ENCODE assay signal across 3 worm cellular contexts in the genomic region with DNA sequence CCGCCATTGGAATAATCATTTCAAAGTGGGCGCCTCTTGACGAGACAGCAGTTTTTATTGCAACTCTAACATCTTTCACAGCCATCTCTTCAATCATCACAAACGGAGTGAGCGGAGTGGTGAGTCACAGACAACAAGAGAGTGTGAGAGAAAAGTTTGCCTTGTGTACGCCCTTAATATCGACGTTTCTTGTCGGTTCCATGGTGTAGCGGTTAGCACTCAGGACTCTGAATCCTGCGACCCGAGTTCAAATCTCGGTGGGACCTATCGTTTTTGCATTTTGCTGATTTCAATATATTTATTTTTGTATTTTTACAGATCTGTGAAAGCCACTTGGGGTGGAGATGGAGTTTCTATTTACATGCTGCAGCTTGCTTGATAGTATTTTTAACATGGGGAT.
TF ChIP-seq lines count a peak whose summit lies in the region.

No protein-coding gene starts in this region.

TF ChIP-seq in whole organism, L2 larva, 48 proteins besides CTCF, POLR2A, EP300 and RAD21 (continued from another document):
- TF ChIP-seq crh-2 (tag; optimal IDR thresholded peaks at IDR 0.05; lab: Kevin White, UChicago) (peak; percentile 69), nhr-11 (tag; optimal IDR thresholded peaks at IDR 0.05; lab: Kevin White, UChicago) (no peak), R02D3.7 (tag; optimal IDR thresholded peaks at IDR 0.05; lab: Kevin White, UChicago) (no peak), fos-1 (tag; optimal IDR thresholded peaks at IDR 0.05; lab: Kevin White, UChicago) (peak; percentile 55), C34F6.9 (tag; optimal IDR thresholded peaks at IDR 0.05; lab: Kevin White, UChicago) (peak; percentile 48), lsy-2 (tag; optimal IDR thresholded peaks at IDR 0.05; lab: Kevin White, UChicago) (peak; percentile 39 to 61), unc-62 (GFP tag; optimal IDR thresholded peaks at IDR 0.05; lab: Kevin White, UChicago) (no peak), ceh-82 (tag; optimal IDR thresholded peaks at IDR 0.05; lab: Kevin White, UChicago) (no peak), aly-2 (tag; optimal IDR thresholded peaks at IDR 0.05; lab: Kevin White, UChicago) (no peak), ztf-1 (GFP tag; conservative IDR thresholded peaks at IDR 0.05; lab: Robert Waterston, UW) (no peak), blmp-1 (tag; optimal IDR thresholded peaks at IDR 0.05; lab: Kevin White, UChicago; ENCODE audit: insufficient read depth) (no peak), nhr-237 (tag; optimal IDR thresholded peaks at IDR 0.05; lab: Kevin White, UChicago) (no peak), nhr-6 (tag; optimal IDR thresholded peaks at IDR 0.05; lab: Kevin White, UChicago) (no peak), sma-3 (GFP tag; optimal IDR thresholded peaks at IDR 0.05; lab: Kevin White, UChicago) (peak; percentile 38), alr-1 (tag; optimal IDR thresholded peaks at IDR 0.05; lab: Kevin White, UChicago) (no peak), lin-13 (GFP tag; optimal IDR thresholded peaks at IDR 0.05; lab: Kevin White, UChicago) (peak; percentile 44), elt-1 (tag; optimal IDR thresholded peaks at IDR 0.05; lab: Kevin White, UChicago) (no peak), lin-11 (tag; optimal IDR thresholded peaks at IDR 0.05; lab: Kevin White, UChicago) (no peak), ceh-16 (tag; optimal IDR thresholded peaks at IDR 0.05; lab: Kevin White, UChicago) (no peak), gmeb-1 (tag; optimal IDR thresholded peaks at IDR 0.05; lab: Kevin White, UChicago) (peak; percentile 37), ZK546.5 (tag; optimal IDR thresholded peaks at IDR 0.05; lab: Kevin White, UChicago) (no peak), unc-39 (tag; optimal IDR thresholded peaks at IDR 0.05; lab: Kevin White, UChicago) (no peak), lin-39 (tag; optimal IDR thresholded peaks at IDR 0.05; lab: Kevin White, UChicago) (no peak), F13H6.1 (tag; optimal IDR thresholded peaks at IDR 0.05; lab: Kevin White, UChicago) (peak; percentile 32), peb-1 (tag; optimal IDR thresholded peaks at IDR 0.05; lab: Kevin White, UChicago) (no peak), mbf-1 (tag; optimal IDR thresholded peaks at IDR 0.05; lab: Kevin White, UChicago) (no peak)

TF ChIP-seq in whole organism, L4 larva, 104 proteins besides CTCF, POLR2A, EP300 and RAD21 (continued from another document and continues in another):
- TF ChIP-seq F44E2.7 (GFP tag; IDR thresholded peaks at IDR 0.05; lab: Robert Waterston, UW): no peak
- TF ChIP-seq dmd-6 (GFP tag; IDR thresholded peaks at IDR 0.05; lab: Robert Waterston, UW): peak; percentile 58
- TF ChIP-seq madf-5 (GFP tag; IDR thresholded peaks at IDR 0.05; lab: Robert Waterston, UW): no peak
- no peak for TF ChIP-seq ztf-7 (tag; optimal IDR thresholded peaks at IDR 0.05; lab: Kevin White, UChicago)
- TF ChIP-seq nhr-11 (tag; optimal IDR thresholded peaks at IDR 0.05; lab: Kevin White, UChicago): no peak
- no peak for TF ChIP-seq ctbp-1 (GFP tag; IDR thresholded peaks at IDR 0.05; lab: Robert Waterston, UW)
- no peak for TF ChIP-seq zip-11 (GFP tag; IDR thresholded peaks at IDR 0.05; lab: Robert Waterston, UW)
- TF ChIP-seq madf-9 (GFP tag; conservative IDR thresholded peaks at IDR 0.05; lab: Robert Waterston, UW): peak; percentile 34; the same call in 1 of the 2 replicates
- TF ChIP-seq spr-3 (GFP tag; optimal IDR thresholded peaks at IDR 0.05; lab: Kevin White, UChicago): no peak
- no peak for TF ChIP-seq lin-39 (tag; optimal IDR thresholded peaks at IDR 0.05; lab: Kevin White, UChicago)
- TF ChIP-seq spr-1 (tag; optimal IDR thresholded peaks at IDR 0.05; lab: Kevin White, UChicago): no peak
- TF ChIP-seq dpl-1 (GFP tag; optimal IDR thresholded peaks at IDR 0.05; lab: Kevin White, UChicago): peak; percentile 4
- TF ChIP-seq Y48G9A.11 (GFP tag; IDR thresholded peaks at IDR 0.05; lab: Robert Waterston, UW): no peak
- TF ChIP-seq pha-4 (GFP tag; IDR thresholded peaks at IDR 0.05; lab: Robert Waterston, UW): peak; percentile 75; the same call in 1 of the 2 replicates
- no peak for TF ChIP-seq pha-4 (tag; optimal IDR thresholded peaks at IDR 0.05; lab: Kevin White, UChicago)
- no peak for TF ChIP-seq ceh-62 (tag; optimal IDR thresholded peaks at IDR 0.05; lab: Kevin White, UChicago)
- peak; percentile 61 for TF ChIP-seq dve-1 (tag; optimal IDR thresholded peaks at IDR 0.05; lab: Kevin White, UChicago; ENCODE audit: insufficient read depth)
- TF ChIP-seq tra-1 (GFP tag; IDR thresholded peaks at IDR 0.05; lab: Robert Waterston, UW): no peak
- no peak for TF ChIP-seq nhr-42 (GFP tag; IDR thresholded peaks at IDR 0.05; lab: Robert Waterston, UW)
- TF ChIP-seq lin-15B (tag; optimal IDR thresholded peaks at IDR 0.05; lab: Kevin White, UChicago): no peak
- no peak for TF ChIP-seq daf-8 (GFP tag; IDR thresholded peaks at IDR 0.05; lab: Robert Waterston, UW)
- TF ChIP-seq Y105C5A.15 (GFP tag; IDR thresholded peaks at IDR 0.05; lab: Robert Waterston, UW): 0 out of 2 replicates have a peak, but pooled peaks have one; percentile 41
- no peak for TF ChIP-seq ceh-28 (tag; optimal IDR thresholded peaks at IDR 0.05; lab: Kevin White, UChicago)
- TF ChIP-seq nhr-10 (tag; optimal IDR thresholded peaks at IDR 0.05; lab: Kevin White, UChicago): no peak
- TF ChIP-seq R02D3.7 (tag; optimal IDR thresholded peaks at IDR 0.05; lab: Kevin White, UChicago): no peak
- TF ChIP-seq mep-1 (tag; optimal IDR thresholded peaks at IDR 0.05; lab: Kevin White, UChicago): peak; percentile 62
- peak; percentile 83 for TF ChIP-seq hmg-1.1 (GFP tag; IDR thresholded peaks at IDR 0.05; lab: Robert Waterston, UW)
- 0 out of 2 replicates have a peak, but pooled peaks have one; percentile 27 for TF ChIP-seq php-3 (GFP tag; IDR thresholded peaks at IDR 0.05; lab: Robert Waterston, UW)
- peak; percentile 12 for TF ChIP-seq aha-1 (tag; lab: Kevin White, UChicago)
- peak; percentile 18 for TF ChIP-seq nhr-102 (tag; optimal IDR thresholded peaks at IDR 0.05; lab: Kevin White, UChicago)
- TF ChIP-seq dmd-8 (GFP tag; IDR thresholded peaks at IDR 0.05; lab: Robert Waterston, UW): no peak
- peak; percentile 23 for TF ChIP-seq Y5F2A.4 (GFP tag; optimal IDR thresholded peaks at IDR 0.05; lab: Kevin White, UChicago)
- no peak for TF ChIP-seq set-16 (GFP tag; IDR thresholded peaks at IDR 0.05; lab: Robert Waterston, UW)
- peak; percentile 73 for TF ChIP-seq ceh-44 (GFP tag; IDR thresholded peaks at IDR 0.05; lab: Robert Waterston, UW)
- TF ChIP-seq tag-97 (GFP tag; IDR thresholded peaks at IDR 0.05; lab: Robert Waterston, UW): no peak
- no peak; the same call in 1 of the 2 replicates for TF ChIP-seq vab-7 (GFP tag; IDR thresholded peaks at IDR 0.05; lab: Robert Waterston, UW)
- TF ChIP-seq rbr-2 (tag; optimal IDR thresholded peaks at IDR 0.05; lab: Kevin White, UChicago): peak; percentile 65
- no peak for TF ChIP-seq ama-1 (optimal IDR thresholded peaks at IDR 0.05; lab: Kevin White, UChicago)
- TF ChIP-seq mxl-3 (GFP tag; optimal IDR thresholded peaks at IDR 0.05; lab: Kevin White, UChicago): peak; percentile 25
- TF ChIP-seq hif-1 (tag; optimal IDR thresholded peaks at IDR 0.05; lab: Kevin White, UChicago): peak in 1 of 2 experiments; percentile 34
- TF ChIP-seq ces-1 (GFP tag; optimal IDR thresholded peaks at IDR 0.05; lab: Kevin White, UChicago): no peak
- TF ChIP-seq gei-8 (GFP tag; optimal IDR thresholded peaks at IDR 0.05; lab: Kevin White, UChicago): peak; percentile 24
- TF ChIP-seq duxl-1 (tag; optimal IDR thresholded peaks at IDR 0.05; lab: Kevin White, UChicago; ENCODE audit: poor library complexity): peak; percentile 25
- no peak for TF ChIP-seq T20F7.1 (GFP tag; optimal IDR thresholded peaks at IDR 0.05; lab: Kevin White, UChicago)
- no peak for TF ChIP-seq saeg-2 (GFP tag; IDR thresholded peaks at IDR 0.05; lab: Robert Waterston, UW)
- TF ChIP-seq lim-7 (GFP tag; IDR thresholded peaks at IDR 0.05; lab: Robert Waterston, UW): no peak
- TF ChIP-seq lsy-2 (tag; optimal IDR thresholded peaks at IDR 0.05; lab: Kevin White, UChicago): peak in 1 of 2 experiments; percentile 66
- no peak for TF ChIP-seq snpc-4 (tag; optimal IDR thresholded peaks at IDR 0.05; lab: Kevin White, UChicago)
- TF ChIP-seq ceh-32 (tag; optimal IDR thresholded peaks at IDR 0.05; lab: Kevin White, UChicago; ENCODE audit: poor library complexity): no peak
- TF ChIP-seq mdt-29 (GFP tag; IDR thresholded peaks at IDR 0.05; lab: Robert Waterston, UW): no peak
- TF ChIP-seq ceh-82 (tag; optimal IDR thresholded peaks at IDR 0.05; lab: Kevin White, UChicago): no peak
- TF ChIP-seq nhr-41 (GFP tag; IDR thresholded peaks at IDR 0.05; lab: Robert Waterston, UW): no peak
- no peak for TF ChIP-seq fkh-10 (GFP tag; optimal IDR thresholded peaks at IDR 0.05; lab: Kevin White, UChicago)
- no peak for TF ChIP-seq lin-13 (GFP tag; optimal IDR thresholded peaks at IDR 0.05; lab: Kevin White, UChicago)

TF ChIP-seq in whole organism, late embryonic, 69 proteins besides CTCF, POLR2A, EP300 and RAD21 (continued from another document):
- peak; percentile 49 for TF ChIP-seq ztf-16 (tag; optimal IDR thresholded peaks at IDR 0.05; lab: Kevin White, UChicago)
- peak; percentile 57 for TF ChIP-seq ceh-14 (tag; optimal IDR thresholded peaks at IDR 0.05; lab: Kevin White, UChicago)
- TF ChIP-seq nhr-232 (tag; optimal IDR thresholded peaks at IDR 0.05; lab: Kevin White, UChicago): peak; percentile 22
- peak; percentile 58 for TF ChIP-seq fkh-6 (tag; optimal IDR thresholded peaks at IDR 0.05; lab: Kevin White, UChicago)
- no peak for TF ChIP-seq elt-4 (tag; optimal IDR thresholded peaks at IDR 0.05; lab: Kevin White, UChicago)
- peak; percentile 16 for TF ChIP-seq sdc-2 (tag; optimal IDR thresholded peaks at IDR 0.05; lab: Kevin White, UChicago)
- TF ChIP-seq ceh-2 (tag; optimal IDR thresholded peaks at IDR 0.05; lab: Kevin White, UChicago): peak; percentile 27
- peak; percentile 15 for TF ChIP-seq ceh-24 (tag; optimal IDR thresholded peaks at IDR 0.05; lab: Kevin White, UChicago)
- TF ChIP-seq syd-9 (tag; optimal IDR thresholded peaks at IDR 0.05; lab: Kevin White, UChicago): peak; percentile 8
- TF ChIP-seq ceh-30 (tag; optimal IDR thresholded peaks at IDR 0.05; lab: Kevin White, UChicago): no peak
- TF ChIP-seq hlh-15 (tag; optimal IDR thresholded peaks at IDR 0.05; lab: Kevin White, UChicago): no peak
- TF ChIP-seq nhr-11 (tag; optimal IDR thresholded peaks at IDR 0.05; lab: Kevin White, UChicago): no peak
- TF ChIP-seq lin-11 (tag; optimal IDR thresholded peaks at IDR 0.05; lab: Kevin White, UChicago): peak; percentile 61
- peak; percentile 3 for TF ChIP-seq pqm-1 (tag; optimal IDR thresholded peaks at IDR 0.05; lab: Kevin White, UChicago)
- TF ChIP-seq pha-2 (tag; optimal IDR thresholded peaks at IDR 0.05; lab: Kevin White, UChicago): peak; percentile 38
- TF ChIP-seq che-1 (tag; optimal IDR thresholded peaks at IDR 0.05; lab: Kevin White, UChicago): peak; percentile 73
- peak; percentile 17 for TF ChIP-seq K02D7.2 (tag; optimal IDR thresholded peaks at IDR 0.05; lab: Kevin White, UChicago)
- TF ChIP-seq ama-1 (optimal IDR thresholded peaks at IDR 0.05; lab: Kevin White, UChicago): no peak
- peak; percentile 0 for TF ChIP-seq zip-5 (tag; optimal IDR thresholded peaks at IDR 0.05; lab: Kevin White, UChicago)
- TF ChIP-seq rnt-1 (tag; optimal IDR thresholded peaks at IDR 0.05; lab: Kevin White, UChicago): peak; percentile 15
- TF ChIP-seq C08G9.2 (tag; optimal IDR thresholded peaks at IDR 0.05; lab: Kevin White, UChicago): peak; percentile 43
- no peak for TF ChIP-seq hlh-30 (tag; optimal IDR thresholded peaks at IDR 0.05; lab: Kevin White, UChicago; ENCODE audit: insufficient read depth)
- TF ChIP-seq fax-1 (tag; optimal IDR thresholded peaks at IDR 0.05; lab: Kevin White, UChicago): peak; percentile 60
- peak; percentile 35 for TF ChIP-seq F13H6.1 (tag; optimal IDR thresholded peaks at IDR 0.05; lab: Kevin White, UChicago)
- peak; percentile 50 for TF ChIP-seq K09A11.1 (tag; optimal IDR thresholded peaks at IDR 0.05; lab: Kevin White, UChicago; ENCODE audit: insufficient read depth)
- peak; percentile 63 for TF ChIP-seq Y22D7AL.16 (tag; optimal IDR thresholded peaks at IDR 0.05; lab: Kevin White, UChicago)
- no peak for TF ChIP-seq npax-4 (tag; optimal IDR thresholded peaks at IDR 0.05; lab: Kevin White, UChicago)
- peak; percentile 35 for TF ChIP-seq ceh-31 (tag; optimal IDR thresholded peaks at IDR 0.05; lab: Kevin White, UChicago)
- peak; percentile 78 for TF ChIP-seq gmeb-2 (tag; optimal IDR thresholded peaks at IDR 0.05; lab: Kevin White, UChicago)
